Worm (Caenorhabditis elegans): ENCODE measurements around the gene qua-1.

DNA sequence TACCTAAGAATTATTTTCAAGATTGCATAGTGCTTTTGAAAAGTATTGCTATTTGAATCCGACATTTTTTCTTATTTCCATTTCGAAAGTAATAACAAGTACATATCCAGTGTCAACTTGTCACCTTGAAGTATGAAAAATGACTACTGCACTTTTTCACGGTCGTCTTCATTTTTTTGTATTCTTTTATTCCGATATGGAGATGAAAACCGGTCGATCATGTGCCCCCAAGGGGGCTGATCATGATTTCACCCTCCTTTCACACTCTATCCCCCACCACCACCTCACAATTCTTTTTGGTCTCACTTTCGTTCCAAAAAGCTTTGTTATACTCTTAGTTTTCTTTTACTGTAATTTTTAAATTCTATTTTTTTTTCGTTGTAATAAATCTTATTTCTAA is 27.3 kb downstream of the qua-1 start:
- TF ChIP-seq bed-3 (GFP tag; optimal IDR thresholded peaks at IDR 0.05), result no peak
- no peak for TF ChIP-seq unc-39 (tag; optimal IDR thresholded peaks at IDR 0.05)
- no peak for TF ChIP-seq nhr-76 (tag; optimal IDR thresholded peaks at IDR 0.05)
- TF ChIP-seq nhr-12 (tag; optimal IDR thresholded peaks at IDR 0.05), result no peak
- TF ChIP-seq ztf-11 (tag; optimal IDR thresholded peaks at IDR 0.05), result no peak
- TF ChIP-seq unc-62 (GFP tag; optimal IDR thresholded peaks at IDR 0.05), result no peak
- TF ChIP-seq elt-3 (tag; optimal IDR thresholded peaks at IDR 0.05), result no peak
